Fruit fly (Drosophila melanogaster) whole organism, embryonic: ENCODE measurements around the gene CG43902.

Experiments used
- Atf-2 ChIP-seq: fragments of 200-800 bp; sonication (Bioruptor generic); optimal IDR thresholded peaks from 2 replicates; lab custom pipeline; 2016; ENCODE audit warnings: missing biosample characterization, missing genetic modification characterization
- BtbVII ChIP-seq: fragments of 200-800 bp; sonication (Bioruptor generic); optimal IDR thresholded peaks from 3 replicates; lab custom pipeline; 2017; ENCODE audit warnings: missing biosample characterization, mild to moderate bottlenecking, missing genetic modification characterization
- CG11695 ChIP-seq: fragments of 200-800 bp; sonication (Bioruptor generic); IDR thresholded peaks from 3 replicates; pipeline ENCODE4 v1.3.6; 2022; ENCODE audit warnings: missing biosample characterization, missing genetic modification characterization
- CG12744 ChIP-seq: fragments of 200-800 bp; sonication (Bioruptor generic); optimal IDR thresholded peaks from 2 replicates; lab custom pipeline; 2016; ENCODE audit warnings: missing biosample characterization, missing genetic modification characterization
- CG14667 ChIP-seq: fragments of 200-800 bp; sonication (Bioruptor generic); IDR thresholded peaks from 2 replicates; pipeline ENCODE4 v1.3.6; 2022; ENCODE audit warnings: missing biosample characterization, missing genetic modification characterization
- CG14710 ChIP-seq: fragments of 200-800 bp; sonication (Bioruptor generic); optimal IDR thresholded peaks from 3 replicates; lab custom pipeline; 2019; ENCODE audit warnings: missing biosample characterization, mild to moderate bottlenecking, missing genetic modification characterization, moderate library complexity
- CG15011 ChIP-seq: fragments of 200-800 bp; sonication (Bioruptor generic); optimal IDR thresholded peaks from 3 replicates; lab custom pipeline; 2018; ENCODE audit warnings: missing biosample characterization, mild to moderate bottlenecking, missing genetic modification characterization
- CG15696 ChIP-seq: fragments of 200-800 bp; sonication (Bioruptor generic); optimal IDR thresholded peaks from 2 replicates; lab custom pipeline; 2019; ENCODE audit warnings: missing biosample characterization, mild to moderate bottlenecking, missing genetic modification characterization, moderate library complexity
- CG1602 ChIP-seq: fragments of 200-800 bp; sonication (Bioruptor generic); optimal IDR thresholded peaks from 3 replicates; lab custom pipeline; 2016; ENCODE audit warnings: missing biosample characterization, missing genetic modification characterization
- CG16779 ChIP-seq: fragments of 200-800 bp; sonication (Bioruptor generic); IDR thresholded peaks from 2 replicates; pipeline ENCODE4 v1.3.6; 2022; ENCODE audit warnings: missing biosample characterization, missing genetic modification characterization
- CG17612 ChIP-seq: fragments of 200-800 bp; sonication (Bioruptor generic); IDR thresholded peaks from 2 replicates; pipeline ENCODE4 v1.3.6; 2022; ENCODE audit warnings: missing biosample characterization, missing genetic modification characterization
- CG18764 ChIP-seq: fragments of 200-800 bp; sonication (Bioruptor generic); optimal IDR thresholded peaks from 3 replicates; lab custom pipeline; 2016; ENCODE audit warnings: missing biosample characterization, missing genetic modification characterization
- CG2199 ChIP-seq: fragments of 200-800 bp; sonication (Bioruptor generic); IDR thresholded peaks from 3 replicates; pipeline ENCODE4 v1.3.6; 2022; ENCODE audit warnings: missing biosample characterization, missing genetic modification characterization
- CG31365 ChIP-seq: fragments of 200-800 bp; sonication (Bioruptor generic); optimal IDR thresholded peaks from 2 replicates; lab custom pipeline; 2018; ENCODE audit warnings: missing biosample characterization, mild to moderate bottlenecking, missing genetic modification characterization
- CG3847 ChIP-seq: fragments of 200-800 bp; sonication (Bioruptor generic); IDR thresholded peaks from 2 replicates; pipeline ENCODE4 v1.3.6; 2022; ENCODE audit warnings: missing biosample characterization, missing genetic modification characterization
- CG3995 ChIP-seq: fragments of 200-800 bp; sonication (Bioruptor generic); optimal IDR thresholded peaks from 3 replicates; lab custom pipeline; 2016; ENCODE audit warnings: missing biosample characterization, missing genetic modification characterization
- CG4282 ChIP-seq: fragments of 200-800 bp; sonication (Bioruptor generic); optimal IDR thresholded peaks from 2 replicates; lab custom pipeline; 2016; ENCODE audit warnings: missing biosample characterization, missing genetic modification characterization
- CG6654 ChIP-seq: fragments of 200-800 bp; sonication (Bioruptor generic); optimal IDR thresholded peaks from 2 replicates; lab custom pipeline; 2017; ENCODE audit warnings: missing biosample characterization, mild to moderate bottlenecking, missing genetic modification characterization
- CG7271 ChIP-seq: fragments of 200-800 bp; sonication (Bioruptor generic); optimal IDR thresholded peaks from 2 replicates; lab custom pipeline; 2018; ENCODE audit warnings: missing biosample characterization, mild to moderate bottlenecking, missing genetic modification characterization, moderate library complexity
- CG7839 ChIP-seq: fragments of 200-800 bp; sonication (Bioruptor generic); optimal IDR thresholded peaks from 3 replicates; lab custom pipeline; 2018; ENCODE audit warnings: missing biosample characterization, mild to moderate bottlenecking, missing genetic modification characterization, moderate library complexity
- CG9437 ChIP-seq: fragments of 200-800 bp; sonication (Bioruptor generic); optimal IDR thresholded peaks from 2 replicates; lab custom pipeline; 2018; ENCODE audit warnings: missing biosample characterization, mild to moderate bottlenecking, missing genetic modification characterization
- CG9817 ChIP-seq: fragments of 200-800 bp; sonication (Bioruptor generic); optimal IDR thresholded peaks from 2 replicates; lab custom pipeline; 2018; ENCODE audit warnings: missing biosample characterization, mild to moderate bottlenecking, missing genetic modification characterization, moderate library complexity
- Dbx ChIP-seq: fragments of 200-800 bp; sonication (Bioruptor generic); IDR thresholded peaks from 3 replicates; pipeline ENCODE4 v1.3.6; 2022; ENCODE audit warnings: missing biosample characterization, missing genetic modification characterization
- Dp ChIP-seq: fragments of 200-800 bp; sonication (Bioruptor generic); optimal IDR thresholded peaks from 2 replicates; lab custom pipeline; 2018; ENCODE audit warnings: missing biosample characterization, mild to moderate bottlenecking, missing genetic modification characterization, moderate library complexity
- H15 ChIP-seq: fragments of 200-800 bp; sonication (Bioruptor generic); IDR thresholded peaks from 3 replicates; pipeline ENCODE4 v1.3.6; 2022; ENCODE audit warnings: missing biosample characterization, missing genetic modification characterization
- Hand ChIP-seq: fragments of 200-800 bp; sonication (Bioruptor generic); optimal IDR thresholded peaks from 2 replicates; lab custom pipeline; 2017; ENCODE audit warnings: mild to moderate bottlenecking, missing biosample characterization, missing genetic modification reagents, missing genetic modification characterization
- Hr51 ChIP-seq, 2 experiments: fragments of 200-800 bp; sonication (Bioruptor generic); optimal IDR thresholded peaks; 2 replicates in 1 of 2; 3 replicates in 1 of 2; lab custom pipeline; 2016 to 2018; ENCODE audit warnings: missing biosample characterization in 2 of 2, missing genetic modification characterization in 2 of 2, mild to moderate bottlenecking in 1 of 2, moderate library complexity in 1 of 2
- Jarid2 ChIP-seq: fragments of 200-800 bp; sonication (Bioruptor generic); optimal IDR thresholded peaks from 3 replicates; lab custom pipeline; 2017; ENCODE audit warnings: mild to moderate bottlenecking, missing biosample characterization, missing genetic modification reagents, missing genetic modification characterization
- Optix ChIP-seq: fragments of 200-800 bp; sonication (Bioruptor generic); IDR thresholded peaks from 3 replicates; pipeline ENCODE4 v1.3.6; 2022; ENCODE audit warnings: missing biosample characterization, missing genetic modification characterization
- Rfx ChIP-seq: fragments of 200-800 bp; sonication (Bioruptor generic); IDR thresholded peaks from 2 replicates; pipeline ENCODE4 v1.3.6; 2022; ENCODE audit warnings: missing biosample characterization, missing genetic modification characterization
- Sry-β ChIP-seq: fragments of 200-800 bp; sonication (Bioruptor generic); optimal IDR thresholded peaks from 2 replicates; lab custom pipeline; 2018; ENCODE audit warnings: missing biosample characterization, mild to moderate bottlenecking, missing genetic modification characterization, moderate library complexity
- Xbp1 ChIP-seq: fragments of 200-800 bp; sonication (Bioruptor generic); optimal IDR thresholded peaks from 3 replicates; lab custom pipeline; 2016; ENCODE audit warnings: missing biosample characterization, mild to moderate bottlenecking, missing genetic modification characterization
- chinmo ChIP-seq: fragments of 200-800 bp; sonication (Bioruptor generic); IDR thresholded peaks from 4 replicates; pipeline ENCODE4 v1.3.6; 2022; ENCODE audit warnings: missing biosample characterization, missing genetic modification characterization; ENCODE audit not compliant: partially characterized antibody
- dan ChIP-seq: fragments of 200-800 bp; sonication (Bioruptor generic); IDR thresholded peaks from 2 replicates; pipeline ENCODE4 v1.3.6; 2022; ENCODE audit warnings: missing biosample characterization, missing genetic modification characterization
- grau ChIP-seq: fragments of 200-800 bp; optimal IDR thresholded peaks from 3 replicates; lab custom pipeline; 2019; ENCODE audit warnings: missing biosample characterization, mild to moderate bottlenecking, missing genetic modification characterization, moderate library complexity
- grn ChIP-seq: fragments of 200-800 bp; sonication (Bioruptor generic); optimal IDR thresholded peaks from 3 replicates; lab custom pipeline; 2017; ENCODE audit warnings: missing biosample characterization, missing genetic modification characterization
- gsb ChIP-seq: fragments of 200-800 bp; sonication (Bioruptor generic); IDR thresholded peaks from 2 replicates; pipeline ENCODE4 v1.3.6; 2022; ENCODE audit warnings: missing biosample characterization, missing genetic modification characterization
- hbn ChIP-seq: fragments of 200-800 bp; sonication (Bioruptor generic); IDR thresholded peaks from 2 replicates; pipeline ENCODE4 v1.3.6; 2022; ENCODE audit warnings: missing biosample characterization, missing genetic modification characterization; ENCODE audit not compliant: partially characterized antibody
- jumu ChIP-seq: fragments of 200-800 bp; sonication (Bioruptor generic); optimal IDR thresholded peaks from 3 replicates; lab custom pipeline; 2016; ENCODE audit warnings: missing biosample characterization, missing genetic modification characterization
- nerfin-2 ChIP-seq: fragments of 200-800 bp; sonication (Bioruptor generic); IDR thresholded peaks from 2 replicates; pipeline ENCODE4 v1.3.6; 2022; ENCODE audit warnings: missing biosample characterization, missing genetic modification characterization; ENCODE audit not compliant: partially characterized antibody
- odd ChIP-seq: fragments of 200-800 bp; sonication (Bioruptor generic); optimal IDR thresholded peaks from 2 replicates; lab custom pipeline; 2017; ENCODE audit warnings: missing biosample characterization, mild to moderate bottlenecking, missing genetic modification characterization
- onecut ChIP-seq: fragments of 200-800 bp; sonication (Bioruptor generic); IDR thresholded peaks from 2 replicates; pipeline ENCODE4 v1.3.6; 2022; ENCODE audit warnings: missing biosample characterization, missing genetic modification characterization
- peb ChIP-seq: fragments of 200-800 bp; sonication (Bioruptor generic); IDR thresholded peaks from 2 replicates; pipeline ENCODE4 v1.3.6; 2022; ENCODE audit warnings: missing biosample characterization, missing genetic modification characterization
- pnt ChIP-seq: fragments of 200-800 bp; sonication (Bioruptor generic); optimal IDR thresholded peaks from 3 replicates; lab custom pipeline; 2016; ENCODE audit warnings: missing biosample characterization, missing genetic modification characterization
- psq ChIP-seq: fragments of 200-800 bp; sonication (Bioruptor generic); optimal IDR thresholded peaks from 2 replicates; lab custom pipeline; 2017; ENCODE audit warnings: missing biosample characterization, missing genetic modification characterization
- scrt ChIP-seq: fragments of 200-800 bp; sonication (Bioruptor generic); optimal IDR thresholded peaks from 2 replicates; lab custom pipeline; 2018; ENCODE audit warnings: missing biosample characterization, mild to moderate bottlenecking, missing genetic modification characterization, moderate library complexity
- shn ChIP-seq: fragments of 200-800 bp; sonication (Bioruptor generic); optimal IDR thresholded peaks from 3 replicates; lab custom pipeline; 2016; ENCODE audit warnings: missing biosample characterization, missing genetic modification characterization
- tgo ChIP-seq: fragments of 200-800 bp; sonication (Bioruptor generic); IDR thresholded peaks from 3 replicates; pipeline ENCODE4 v1.3.6; 2022; ENCODE audit warnings: missing biosample characterization, missing genetic modification characterization
- wor ChIP-seq: fragments of 200-800 bp; sonication (Bioruptor generic); IDR thresholded peaks from 2 replicates; pipeline ENCODE4 v1.3.6; 2022; ENCODE audit warnings: missing biosample characterization, missing genetic modification characterization
- zfh2 ChIP-seq: fragments of 200-800 bp; sonication (Bioruptor generic); optimal IDR thresholded peaks from 2 replicates; lab custom pipeline; 2016; ENCODE audit warnings: missing biosample characterization, missing genetic modification characterization

CG43902 gene

DNA sequence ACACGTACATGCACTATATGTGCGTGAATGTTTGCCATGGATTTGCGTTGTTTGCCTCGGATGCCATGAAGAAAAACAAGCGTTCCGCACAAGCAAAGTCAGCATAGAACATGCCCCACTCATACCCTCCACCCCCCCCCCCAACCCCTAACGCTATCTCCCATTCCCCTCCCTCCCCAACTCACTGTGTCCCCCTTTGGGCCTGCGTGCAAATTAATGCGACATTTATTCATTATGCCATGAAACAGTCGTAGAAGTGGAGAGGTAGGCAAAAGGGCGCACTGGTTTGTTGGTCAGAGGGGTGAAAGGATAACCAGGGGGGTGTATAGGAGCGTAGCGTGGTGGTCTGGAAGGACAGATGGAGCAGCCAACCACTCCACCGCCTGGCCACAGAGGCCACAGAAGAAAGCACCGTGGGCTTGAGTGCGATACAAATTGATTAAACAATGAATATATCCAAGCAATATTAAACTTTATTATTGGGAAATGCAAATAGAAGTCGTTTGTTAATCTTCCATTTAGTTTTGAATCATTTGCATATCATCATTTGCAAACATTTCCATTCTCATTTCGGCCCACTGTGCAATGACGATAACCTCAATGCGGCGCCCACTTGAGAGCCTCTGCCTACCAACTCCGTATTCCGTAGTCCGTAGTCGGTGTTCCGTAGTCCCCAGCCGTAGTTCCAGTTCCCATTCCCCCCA, 26.3 kb downstream of the CG43902 start (continued):
- peak; percentile 10 for TF ChIP-seq Xbp1 (GFP tag; lab: Kevin White, UChicago)
- peak; percentile 42; the same call in 1 of the 2 replicates for TF ChIP-seq CG16779 (GFP tag; lab: Robert Waterston, UW)
- peak; percentile 59; the same call in 2 of the 3 replicates for TF ChIP-seq Optix
- peak; percentile 51 for TF ChIP-seq scrt
- no peak for TF ChIP-seq CG3995 (GFP tag; lab: Kevin White, UChicago)
- peak; percentile 33 for TF ChIP-seq CG9817 (tag; lab: Kevin White, UChicago)
- no peak for TF ChIP-seq CG2199 (GFP tag; lab: Robert Waterston, UW)
- TF ChIP-seq Dbx (GFP tag; lab: Robert Waterston, UW), result peak; percentile 87
- TF ChIP-seq CG4282 (GFP tag; lab: Kevin White, UChicago), result no peak
- no peak for TF ChIP-seq shn (GFP tag; lab: Kevin White, UChicago)
- no peak for TF ChIP-seq Dp (GFP tag; lab: Kevin White, UChicago)
- TF ChIP-seq wor, result no peak
- no peak for TF ChIP-seq dan (GFP tag; lab: Robert Waterston, UW)
- no peak for TF ChIP-seq Jarid2 (GFP tag; lab: Kevin White, UChicago)
- no peak for TF ChIP-seq CG12744 (GFP tag; lab: Kevin White, UChicago)
- no peak for TF ChIP-seq CG6654
- no peak for TF ChIP-seq CG17612
- no peak for TF ChIP-seq psq (GFP tag; lab: Kevin White, UChicago)
- TF ChIP-seq hbn, result no peak
- peak; percentile 67; the same call in 2 of the 3 replicates for TF ChIP-seq tgo (GFP tag; lab: Robert Waterston, UW)
- no peak for TF ChIP-seq peb (GFP tag; lab: Robert Waterston, UW)
- TF ChIP-seq BtbVII (GFP tag; lab: Kevin White, UChicago), result peak; percentile 64
- TF ChIP-seq CG11695 (GFP tag; lab: Robert Waterston, UW), result peak; percentile 60; the same call in 2 of the 3 replicates
- TF ChIP-seq Hand (GFP tag; lab: Kevin White, UChicago), result peak; percentile 78
- peak; percentile 73 for TF ChIP-seq CG7839 (tag; lab: Kevin White, UChicago)
- no peak for TF ChIP-seq CG15696 (tag; lab: Kevin White, UChicago)
- peak in 1 of 2 experiments; percentile 38 for TF ChIP-seq Hr51 (GFP tag; optimal IDR thresholded peaks at IDR 0.05; lab: Kevin White, UChicago)
- no peak for TF ChIP-seq CG1602 (GFP tag; lab: Kevin White, UChicago)
- peak; percentile 30 for TF ChIP-seq zfh2 (GFP tag; lab: Kevin White, UChicago)
- no peak for TF ChIP-seq odd (GFP tag; lab: Kevin White, UChicago)
- TF ChIP-seq nerfin-2 (GFP tag; lab: Robert Waterston, UW), result no peak
- TF ChIP-seq jumu (GFP tag; lab: Kevin White, UChicago), result peak; percentile 48
- peak; percentile 16 for TF ChIP-seq CG15011
- TF ChIP-seq CG9437 (GFP tag; lab: Kevin White, UChicago), result no peak
- no peak for TF ChIP-seq grn (GFP tag; lab: Kevin White, UChicago)
- 0 out of 3 replicates have a peak, but pooled peaks have one; percentile 15 for TF ChIP-seq H15 (GFP tag; lab: Robert Waterston, UW)
- TF ChIP-seq CG31365 (tag; lab: Kevin White, UChicago), result no peak
- TF ChIP-seq Rfx (GFP tag; lab: Robert Waterston, UW), result peak; percentile 81
- no peak for TF ChIP-seq Sry-β (GFP tag; lab: Kevin White, UChicago)
- TF ChIP-seq CG3847 (GFP tag; lab: Robert Waterston, UW), result peak; percentile 71
- TF ChIP-seq CG7271 (tag; lab: Kevin White, UChicago), result no peak
- TF ChIP-seq chinmo, result no peak
- TF ChIP-seq onecut (GFP tag; lab: Robert Waterston, UW), result peak; percentile 29; the same call in 1 of the 2 replicates
- TF ChIP-seq CG18764 (GFP tag; lab: Kevin White, UChicago), result no peak
- TF ChIP-seq pnt (GFP tag; lab: Kevin White, UChicago), result peak; percentile 40
- TF ChIP-seq CG14710 (tag; lab: Kevin White, UChicago), result no peak
- TF ChIP-seq CG14667, result peak; percentile 9; the same call in 1 of the 2 replicates
- TF ChIP-seq gsb (GFP tag; lab: Robert Waterston, UW), result peak; percentile 42; the same call in 1 of the 2 replicates
- TF ChIP-seq Atf-2 (GFP tag; lab: Kevin White, UChicago), result no peak
- peak; percentile 61 for TF ChIP-seq grau (tag; lab: Kevin White, UChicago)
